Worm (Caenorhabditis elegans): Measurements from ENCODE around the gene cyp-25A6.

DNA sequence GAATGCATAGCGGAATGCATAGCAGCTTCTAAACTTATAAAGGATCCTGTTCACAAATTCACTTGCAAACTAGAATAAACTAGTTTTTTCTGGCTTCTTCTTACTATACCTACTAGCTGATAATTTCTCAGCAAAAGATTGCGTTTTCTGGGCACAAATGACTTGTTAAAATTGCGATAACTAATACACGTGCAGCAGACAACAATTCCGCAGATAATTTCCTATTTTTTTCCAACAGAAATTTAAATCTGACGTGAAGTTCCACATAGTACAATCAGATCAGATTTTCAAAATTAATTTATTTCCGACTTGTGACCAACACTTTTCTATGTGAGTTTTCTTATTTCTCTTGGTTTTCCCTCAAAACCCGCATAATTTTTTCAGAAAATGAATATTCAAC lies 32.9 kb upstream of the cyp-25A6 start, which contains the start of gene scrm-8:
- no peak for TF ChIP-seq him-1 (tag; optimal IDR thresholded peaks at IDR 0.05)
- no peak for TF ChIP-seq dao-5 (tag; optimal IDR thresholded peaks at IDR 0.05)
- no peak for TF ChIP-seq W03F9.2 (tag; optimal IDR thresholded peaks at IDR 0.05)
